Fruit fly (Drosophila melanogaster) whole organism, embryonic: ENCODE results near the gene mRpS26.

Experiments used
- CG10654 ChIP-seq: fragments of 200-800 bp; sonication (Bioruptor generic); optimal IDR thresholded peaks from 2 replicates; lab custom pipeline; 2016; ENCODE audit warnings: missing biosample characterization, missing genetic modification characterization
- CG11695 ChIP-seq: fragments of 200-800 bp; sonication (Bioruptor generic); IDR thresholded peaks from 3 replicates; pipeline ENCODE4 v1.3.6; 2022; ENCODE audit warnings: missing biosample characterization, missing genetic modification characterization
- CG11723 ChIP-seq: fragments of 200-800 bp; sonication (Bioruptor generic); optimal IDR thresholded peaks from 2 replicates; lab custom pipeline; 2017; ENCODE audit warnings: missing biosample characterization, mild to moderate bottlenecking, missing genetic modification characterization
- CG12071 ChIP-seq: fragments of 200-800 bp; sonication (Bioruptor generic); optimal IDR thresholded peaks from 3 replicates; lab custom pipeline; 2018; ENCODE audit warnings: missing biosample characterization, mild to moderate bottlenecking, missing genetic modification characterization
- CG14441 ChIP-seq: fragments of 200-800 bp; sonication (Bioruptor generic); IDR thresholded peaks from 2 replicates; pipeline ENCODE4 v1.3.6; 2022; ENCODE audit warnings: missing biosample characterization, missing genetic modification characterization
- CG15073 ChIP-seq: fragments of 200-800 bp; sonication (Bioruptor generic); optimal IDR thresholded peaks from 2 replicates; lab custom pipeline; 2016; ENCODE audit warnings: missing biosample characterization, missing genetic modification characterization
- CG15601 ChIP-seq: fragments of 200-800 bp; sonication (Bioruptor generic); optimal IDR thresholded peaks from 3 replicates; lab custom pipeline; 2019; ENCODE audit warnings: missing biosample characterization, mild to moderate bottlenecking, missing genetic modification characterization, moderate library complexity
- CG15696 ChIP-seq: fragments of 200-800 bp; sonication (Bioruptor generic); optimal IDR thresholded peaks from 2 replicates; lab custom pipeline; 2019; ENCODE audit warnings: missing biosample characterization, mild to moderate bottlenecking, missing genetic modification characterization, moderate library complexity
- CG16813 ChIP-seq: fragments of 200-800 bp; sonication (Bioruptor generic); IDR thresholded peaks from 3 replicates; pipeline ENCODE4 v1.3.6; 2022; ENCODE audit warnings: missing biosample characterization, missing genetic modification characterization; ENCODE audit not compliant: partially characterized antibody
- CG1832 ChIP-seq: fragments of 200-800 bp; sonication (Bioruptor generic); optimal IDR thresholded peaks from 2 replicates; lab custom pipeline; 2017; ENCODE audit warnings: missing biosample characterization, mild to moderate bottlenecking, missing genetic modification characterization, inconsistent platforms
- CG18476 ChIP-seq: fragments of 200-800 bp; sonication (Bioruptor generic); optimal IDR thresholded peaks from 2 replicates; lab custom pipeline; 2016; ENCODE audit warnings: missing biosample characterization, mild to moderate bottlenecking, missing genetic modification characterization
- CG18619 ChIP-seq: fragments of 200-800 bp; sonication (Bioruptor generic); optimal IDR thresholded peaks from 3 replicates; lab custom pipeline; 2017; ENCODE audit warnings: missing biosample characterization, mild to moderate bottlenecking, missing genetic modification characterization
- CG2712 ChIP-seq: fragments of 200-800 bp; optimal IDR thresholded peaks from 3 replicates; lab custom pipeline; 2019; ENCODE audit warnings: missing biosample characterization, mild to moderate bottlenecking, missing genetic modification characterization, moderate library complexity
- CG30020 ChIP-seq: fragments of 200-800 bp; optimal IDR thresholded peaks from 2 replicates; lab custom pipeline; 2019; ENCODE audit warnings: missing biosample characterization, mild to moderate bottlenecking, missing genetic modification characterization, moderate library complexity
- CG3163 ChIP-seq: fragments of 200-800 bp; sonication (Bioruptor generic); optimal IDR thresholded peaks from 3 replicates; lab custom pipeline; 2016; ENCODE audit warnings: missing biosample characterization, missing genetic modification characterization
- CG4424 ChIP-seq: fragments of 200-800 bp; sonication (Bioruptor generic); optimal IDR thresholded peaks from 3 replicates; lab custom pipeline; 2016; ENCODE audit warnings: missing biosample characterization, missing genetic modification characterization
- CG4707 ChIP-seq: fragments of 200-800 bp; sonication (Bioruptor generic); optimal IDR thresholded peaks from 2 replicates; lab custom pipeline; 2018; ENCODE audit warnings: missing biosample characterization, mild to moderate bottlenecking, missing genetic modification characterization, moderate library complexity
- CG4820 ChIP-seq: fragments of 200-800 bp; sonication (Bioruptor generic); optimal IDR thresholded peaks from 3 replicates; lab custom pipeline; 2016; ENCODE audit warnings: missing biosample characterization, missing genetic modification characterization
- CG6765 ChIP-seq: fragments of 200-800 bp; sonication (Bioruptor generic); optimal IDR thresholded peaks from 3 replicates; lab custom pipeline; 2017; ENCODE audit warnings: missing biosample characterization, mild to moderate bottlenecking, missing genetic modification characterization
- CG7839 ChIP-seq: fragments of 200-800 bp; sonication (Bioruptor generic); optimal IDR thresholded peaks from 3 replicates; lab custom pipeline; 2018; ENCODE audit warnings: missing biosample characterization, mild to moderate bottlenecking, missing genetic modification characterization, moderate library complexity
- CG8290 ChIP-seq, 3 experiments: fragments of 200-800 bp; sonication (Bioruptor generic); optimal IDR thresholded peaks; 2 replicates each; lab custom pipeline; 2016 to 2019; ENCODE audit warnings: missing biosample characterization in 3 of 3, missing genetic modification characterization in 3 of 3, mild to moderate bottlenecking in 2 of 3, moderate library complexity in 1 of 3
- Camta ChIP-seq: fragments of 200-800 bp; sonication (Bioruptor generic); optimal IDR thresholded peaks from 2 replicates; lab custom pipeline; 2016; ENCODE audit warnings: missing biosample characterization, missing genetic modification characterization
- CkIIα-i1 ChIP-seq: fragments of 200-800 bp; sonication (Bioruptor generic); IDR thresholded peaks from 2 replicates; pipeline ENCODE4 v1.3.6; 2022; ENCODE audit warnings: missing biosample characterization, missing genetic modification characterization
- CoRest ChIP-seq: fragments of 200-800 bp; sonication (Bioruptor generic); optimal IDR thresholded peaks from 3 replicates; lab custom pipeline; 2018; ENCODE audit warnings: missing biosample characterization, mild to moderate bottlenecking, missing genetic modification characterization, moderate library complexity
- CrebB ChIP-seq: fragments of 200-800 bp; sonication (Bioruptor generic); optimal IDR thresholded peaks from 3 replicates; lab custom pipeline; 2018; ENCODE audit warnings: missing biosample characterization, mild to moderate bottlenecking, missing genetic modification characterization
- D19A ChIP-seq: fragments of 200-800 bp; optimal IDR thresholded peaks from 3 replicates; lab custom pipeline; 2019; ENCODE audit warnings: missing biosample characterization, mild to moderate bottlenecking, missing genetic modification characterization, moderate library complexity
- Doc2 ChIP-seq: fragments of 200-800 bp; sonication (Bioruptor generic); IDR thresholded peaks from 2 replicates; pipeline ENCODE4 v1.3.6; 2022; ENCODE audit warnings: missing biosample characterization, missing genetic modification characterization
- Drgx ChIP-seq: fragments of 200-800 bp; sonication (Bioruptor generic); IDR thresholded peaks from 2 replicates; pipeline ENCODE4 v1.3.6; 2022; ENCODE audit warnings: missing biosample characterization, missing genetic modification characterization
- Ets65A ChIP-seq: fragments of 200-800 bp; sonication (Bioruptor generic); peaks from one replicate; lab custom pipeline; 2016; ENCODE audit warnings: missing biosample characterization, missing genetic modification characterization
- H2.0 ChIP-seq: fragments of 200-800 bp; sonication (Bioruptor generic); IDR thresholded peaks from 2 replicates; pipeline ENCODE4 v1.3.6; 2022; ENCODE audit warnings: missing biosample characterization, missing genetic modification characterization
- HLHmδ ChIP-seq: fragments of 200-800 bp; sonication (Bioruptor generic); optimal IDR thresholded peaks from 2 replicates; lab custom pipeline; 2018; ENCODE audit warnings: missing biosample characterization, mild to moderate bottlenecking, missing genetic modification characterization, moderate library complexity
- Hmr ChIP-seq: fragments of 200-800 bp; sonication (Bioruptor generic); optimal IDR thresholded peaks from 3 replicates; lab custom pipeline; 2017; ENCODE audit warnings: mild to moderate bottlenecking, missing biosample characterization, missing genetic modification reagents, missing genetic modification characterization
- MTF-1 ChIP-seq: fragments of 200-800 bp; sonication (Bioruptor generic); optimal IDR thresholded peaks from 2 replicates; lab custom pipeline; 2018; ENCODE audit warnings: missing biosample characterization, mild to moderate bottlenecking, missing genetic modification characterization, borderline replicate concordance
- Mad ChIP-seq: fragments of 200-800 bp; sonication (Bioruptor generic); optimal IDR thresholded peaks from 2 replicates; lab custom pipeline; 2016; ENCODE audit warnings: missing biosample characterization, missing genetic modification characterization
- Poxn ChIP-seq: fragments of 200-800 bp; sonication (Bioruptor generic); IDR thresholded peaks from 2 replicates; pipeline ENCODE4 v1.3.6; 2022; ENCODE audit warnings: missing biosample characterization, missing genetic modification characterization
- Spps ChIP-seq: fragments of 200-800 bp; sonication (Bioruptor generic); optimal IDR thresholded peaks from 2 replicates; lab custom pipeline; 2018; ENCODE audit warnings: missing biosample characterization, mild to moderate bottlenecking, missing genetic modification characterization
- Ssrp ChIP-seq: fragments of 200-800 bp; sonication (Bioruptor generic); optimal IDR thresholded peaks from 2 replicates; lab custom pipeline; 2018; ENCODE audit warnings: missing biosample characterization, mild to moderate bottlenecking, missing genetic modification characterization, moderate library complexity
- Usf ChIP-seq: fragments of 200-800 bp; sonication (Bioruptor generic); optimal IDR thresholded peaks from 2 replicates; lab custom pipeline; 2017; ENCODE audit warnings: missing genotype, missing biosample characterization, missing genetic modification characterization
- Xrp1 ChIP-seq: fragments of 200-800 bp; sonication (Bioruptor generic); IDR thresholded peaks from 2 replicates; pipeline ENCODE4 v1.3.6; 2022; ENCODE audit warnings: missing biosample characterization, missing genetic modification characterization
- bbx ChIP-seq: fragments of 200-800 bp; sonication (Bioruptor generic); IDR thresholded peaks from 2 replicates; pipeline ENCODE4 v1.3.6; 2022; ENCODE audit warnings: missing biosample characterization, missing genetic modification characterization; ENCODE audit not compliant: partially characterized antibody
- chinmo ChIP-seq: fragments of 200-800 bp; sonication (Bioruptor generic); IDR thresholded peaks from 4 replicates; pipeline ENCODE4 v1.3.6; 2022; ENCODE audit warnings: missing biosample characterization, missing genetic modification characterization; ENCODE audit not compliant: partially characterized antibody
- croc ChIP-seq: fragments of 200-800 bp; sonication (Bioruptor generic); conservative IDR thresholded peaks from 3 replicates; pipeline ENCODE4 v1.3.6; 2022; ENCODE audit warnings: missing biosample characterization, missing genetic modification characterization
- kay ChIP-seq: fragments of 200-800 bp; sonication (Bioruptor generic); optimal IDR thresholded peaks from 2 replicates; lab custom pipeline; 2016; ENCODE audit warnings: missing biosample characterization, missing genetic modification characterization
- pita ChIP-seq: fragments of 200-800 bp; sonication (Bioruptor generic); optimal IDR thresholded peaks from 2 replicates; lab custom pipeline; 2017; ENCODE audit warnings: missing biosample characterization, mild to moderate bottlenecking, missing genetic modification characterization
- sisA ChIP-seq: fragments of 200-800 bp; sonication (Bioruptor generic); IDR thresholded peaks from 2 replicates; pipeline ENCODE4 v1.3.6; 2022; ENCODE audit warnings: missing biosample characterization, missing genetic modification characterization
- sna ChIP-seq: fragments of 200-800 bp; sonication (Bioruptor generic); IDR thresholded peaks from 2 replicates; pipeline ENCODE4 v1.3.6; 2022; ENCODE audit warnings: missing biosample characterization, missing genetic modification characterization; ENCODE audit not compliant: partially characterized antibody
- tio ChIP-seq: fragments of 200-800 bp; sonication (Bioruptor generic); optimal IDR thresholded peaks from 2 replicates; lab custom pipeline; 2017; ENCODE audit warnings: missing biosample characterization, missing genetic modification characterization, inconsistent platforms
- tna ChIP-seq: fragments of 200-800 bp; sonication (Bioruptor generic); IDR thresholded peaks from 2 replicates; pipeline ENCODE4 v1.3.6; 2022; ENCODE audit warnings: missing biosample characterization, missing genetic modification characterization; ENCODE audit not compliant: partially characterized antibody
- tup ChIP-seq: fragments of 200-800 bp; sonication (Bioruptor generic); optimal IDR thresholded peaks from 2 replicates; lab custom pipeline; 2016; ENCODE audit warnings: missing biosample characterization, mild to moderate bottlenecking, missing genetic modification characterization, moderate library complexity
- unc-4 ChIP-seq: fragments of 200-800 bp; sonication (Bioruptor generic); IDR thresholded peaks from 2 replicates; pipeline ENCODE4 v1.3.6; 2022; ENCODE audit warnings: missing biosample characterization, missing genetic modification characterization; ENCODE audit not compliant: partially characterized antibody
- wor ChIP-seq: fragments of 200-800 bp; sonication (Bioruptor generic); IDR thresholded peaks from 2 replicates; pipeline ENCODE4 v1.3.6; 2022; ENCODE audit warnings: missing biosample characterization, missing genetic modification characterization

The mRpS26 gene

dm6 chr3L:18102161-18102565, 4.2 kb upstream of the mRpS26 start (continued):
- no peak for TF ChIP-seq CG16813
- no peak for TF ChIP-seq CG4820
- no peak for TF ChIP-seq CG12071 (GFP tag; lab: Kevin White, UChicago)
- no peak for TF ChIP-seq chinmo (GFP tag; lab: Robert Waterston, UW)
- no peak for TF ChIP-seq CG8290 (GFP tag; optimal IDR thresholded peaks at IDR 0.05; lab: Kevin White, UChicago)
- TF ChIP-seq CG8290 (tag; optimal IDR thresholded peaks at IDR 0.05; lab: Kevin White, UChicago) = no peak
- TF ChIP-seq CkIIα-i1 (GFP tag; lab: Robert Waterston, UW) = no peak
- TF ChIP-seq bbx (GFP tag; lab: Robert Waterston, UW) = no peak
- TF ChIP-seq croc (GFP tag; lab: Robert Waterston, UW) = no peak
- TF ChIP-seq CG30020 = peak; percentile 27
- no peak for TF ChIP-seq tup (GFP tag; lab: Kevin White, UChicago)
- TF ChIP-seq CG11723 (GFP tag; lab: Kevin White, UChicago) = no peak
- TF ChIP-seq Mad (GFP tag; lab: Kevin White, UChicago) = no peak
- TF ChIP-seq Camta (GFP tag; lab: Kevin White, UChicago) = no peak
- no peak for TF ChIP-seq Poxn (GFP tag; lab: Robert Waterston, UW)
- no peak for TF ChIP-seq Doc2 (GFP tag; lab: Robert Waterston, UW)
- TF ChIP-seq MTF-1 = no peak
- no peak for TF ChIP-seq Hmr
- no peak for TF ChIP-seq CG14441
- no peak for TF ChIP-seq CrebB (tag; lab: Kevin White, UChicago)
- no peak; the same call in 1 of the 2 replicates for TF ChIP-seq Xrp1 (GFP tag; lab: Robert Waterston, UW)
- TF ChIP-seq tna (GFP tag; lab: Robert Waterston, UW) = no peak
- no peak for TF ChIP-seq Usf (GFP tag; lab: Kevin White, UChicago)
- no peak for TF ChIP-seq CG6765 (GFP tag; lab: Kevin White, UChicago)
- TF ChIP-seq CoRest (tag; lab: Kevin White, UChicago) = peak; percentile 59
- TF ChIP-seq CG7839 (tag; lab: Kevin White, UChicago) = peak; percentile 61
- TF ChIP-seq CG1832 = no peak
- no peak for TF ChIP-seq tio
- no peak for TF ChIP-seq CG15073 (GFP tag; lab: Kevin White, UChicago)
- peak; percentile 73 for TF ChIP-seq CG15601
- no peak for TF ChIP-seq CG10654 (GFP tag; lab: Kevin White, UChicago)
- peak; percentile 41 for TF ChIP-seq Spps
- TF ChIP-seq Drgx (GFP tag; lab: Robert Waterston, UW) = no peak
- no peak for TF ChIP-seq HLHmδ (GFP tag; lab: Kevin White, UChicago)
- TF ChIP-seq CG4707 = no peak
- TF ChIP-seq CG15696 (tag; lab: Kevin White, UChicago) = no peak
- no peak for TF ChIP-seq wor (GFP tag; lab: Robert Waterston, UW)
- no peak for TF ChIP-seq pita (GFP tag; lab: Kevin White, UChicago)
- peak; percentile 58 for TF ChIP-seq Ssrp
- peak; percentile 25 for TF ChIP-seq CG4424
- no peak for TF ChIP-seq CG18619 (GFP tag; lab: Kevin White, UChicago)
- no peak for TF ChIP-seq CG3163 (GFP tag; lab: Kevin White, UChicago)
- no peak for TF ChIP-seq sna (GFP tag; lab: Robert Waterston, UW)
- no peak for TF ChIP-seq CG11695 (GFP tag; lab: Robert Waterston, UW)
- no peak for TF ChIP-seq unc-4 (GFP tag; lab: Robert Waterston, UW)
- no peak for TF ChIP-seq Ets65A (GFP tag; lab: Kevin White, UChicago)
- no peak for TF ChIP-seq CG18476
- no peak for TF ChIP-seq sisA (GFP tag; lab: Robert Waterston, UW)
- TF ChIP-seq H2.0 (GFP tag; lab: Robert Waterston, UW) = no peak
- peak; percentile 48 for TF ChIP-seq D19A (tag; lab: Kevin White, UChicago)
- no peak for TF ChIP-seq kay (GFP tag; lab: Kevin White, UChicago)
- TF ChIP-seq CG2712 (tag; lab: Kevin White, UChicago) = peak; percentile 81
